Worm (Caenorhabditis elegans) whole organism, L4/young adult: Measurements from ENCODE around the gene F52G3.8.

Source experiments
- W03F9.2 ChIP-seq: fragments of 150-350 bp; optimal IDR thresholded peaks from 2 replicates; lab custom pipeline; 2014; ENCODE audit warnings: missing biosample characterization, missing genetic modification characterization
- dao-5 ChIP-seq: sonication (generic microtip); optimal IDR thresholded peaks from 2 replicates; lab custom pipeline; 2016; ENCODE audit warnings: missing genotype, missing genetic modification characterization, moderate library complexity, missing compliant biosample characterization
- him-1 ChIP-seq: sonication (generic microtip); optimal IDR thresholded peaks from 2 replicates; lab custom pipeline; 2016; ENCODE audit warnings: missing genotype, missing genetic modification reagents, missing genetic modification characterization, missing compliant biosample characterization

DNA sequence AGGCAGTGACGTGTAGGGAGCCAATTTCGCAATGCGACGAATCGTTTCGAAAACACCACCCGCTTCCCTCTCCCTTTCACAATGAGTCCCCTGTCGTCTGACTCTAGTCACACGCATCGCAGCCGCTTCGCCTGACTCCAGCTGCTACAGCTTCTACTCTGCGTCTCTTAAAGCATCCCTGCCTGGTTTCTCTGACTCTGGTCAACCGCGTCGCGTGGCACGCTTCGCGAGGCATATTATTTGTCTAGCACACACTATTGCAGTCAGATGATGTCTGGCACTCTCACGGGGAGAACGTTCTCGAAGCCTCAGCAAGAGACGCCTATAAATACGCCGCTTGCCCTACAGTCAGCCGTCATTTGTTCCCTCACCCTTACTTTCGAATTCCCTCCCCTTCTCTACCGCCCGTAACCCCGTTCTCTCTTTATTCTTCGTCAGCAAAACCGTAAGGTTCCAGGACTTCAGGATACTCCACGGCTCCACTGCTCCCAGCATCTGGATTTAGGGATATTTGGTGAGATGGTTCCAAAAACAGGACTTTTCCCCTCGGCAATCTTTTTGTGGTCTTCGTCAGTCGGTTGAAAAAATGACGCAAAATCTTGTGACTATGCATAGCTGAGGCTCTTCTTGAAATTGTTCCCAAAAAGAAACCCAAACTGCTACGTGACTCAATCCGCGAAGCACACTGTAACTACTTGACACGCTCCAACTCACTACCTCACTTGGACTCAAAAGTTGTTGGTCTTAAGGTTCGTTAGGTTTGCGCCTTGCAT is 23.0 kb downstream of the F52G3.8 start:
- peak; percentile 64 for TF ChIP-seq dao-5 (tag; lab: Kevin White, UChicago)
- TF ChIP-seq W03F9.2 (tag; lab: Kevin White, UChicago): peak; percentile 90
- TF ChIP-seq him-1 (tag; lab: Kevin White, UChicago): peak; percentile 96
